Fruit fly (Drosophila melanogaster) whole organism, embryonic: ENCODE measurements around the gene Snx27.

Source experiments
- Awh ChIP-seq: fragments of 200-800 bp; sonication (Bioruptor generic); IDR thresholded peaks from 2 replicates; pipeline ENCODE4, ENCODE4 v1.3.6; 2022; ENCODE audit warnings: missing biosample characterization, missing genetic modification characterization
- B-H1 ChIP-seq: fragments of 200-800 bp; sonication (Bioruptor generic); IDR thresholded peaks from 3 replicates; pipeline ENCODE4 v1.3.6; 2022; ENCODE audit warnings: missing biosample characterization, missing genetic modification characterization
- B-H2 ChIP-seq: fragments of 200-800 bp; sonication (Bioruptor generic); optimal IDR thresholded peaks from 2 replicates; lab custom pipeline; 2018; ENCODE audit warnings: missing biosample characterization, mild to moderate bottlenecking, missing genetic modification characterization
- Bdp1 ChIP-seq: fragments of 200-800 bp; sonication (Bioruptor generic); optimal IDR thresholded peaks from 3 replicates; lab custom pipeline; 2016; ENCODE audit warnings: missing biosample characterization, missing genetic modification characterization
- CG10321 ChIP-seq: fragments of 200-800 bp; sonication (Bioruptor generic); IDR thresholded peaks from 2 replicates; pipeline ENCODE4 v1.3.6; 2022; ENCODE audit warnings: missing biosample characterization, missing genetic modification characterization
- CG11723 ChIP-seq: fragments of 200-800 bp; sonication (Bioruptor generic); optimal IDR thresholded peaks from 2 replicates; lab custom pipeline; 2017; ENCODE audit warnings: missing biosample characterization, mild to moderate bottlenecking, missing genetic modification characterization
- CG12071 ChIP-seq: fragments of 200-800 bp; sonication (Bioruptor generic); optimal IDR thresholded peaks from 3 replicates; lab custom pipeline; 2018; ENCODE audit warnings: missing biosample characterization, mild to moderate bottlenecking, missing genetic modification characterization
- CG1233 ChIP-seq: fragments of 200-800 bp; sonication (Bioruptor generic); optimal IDR thresholded peaks from 4 replicates; lab custom pipeline; 2018; ENCODE audit warnings: missing biosample characterization, mild to moderate bottlenecking, missing genetic modification characterization
- CG13296 ChIP-seq: fragments of 200-800 bp; sonication (Bioruptor generic); optimal IDR thresholded peaks from 3 replicates; lab custom pipeline; 2018; ENCODE audit warnings: missing biosample characterization, mild to moderate bottlenecking, missing genetic modification characterization
- CG14014 ChIP-seq: fragments of 200-800 bp; sonication (Bioruptor generic); IDR thresholded peaks from 2 replicates; pipeline ENCODE4 v1.3.6; 2022; ENCODE audit warnings: missing biosample characterization, missing genetic modification characterization
- CG14667 ChIP-seq: fragments of 200-800 bp; sonication (Bioruptor generic); IDR thresholded peaks from 2 replicates; pipeline ENCODE4 v1.3.6; 2022; ENCODE audit warnings: missing biosample characterization, missing genetic modification characterization
- CG15269 ChIP-seq: fragments of 200-800 bp; sonication (Bioruptor generic); optimal IDR thresholded peaks from 2 replicates; lab custom pipeline; 2018; ENCODE audit warnings: missing biosample characterization, mild to moderate bottlenecking, missing genetic modification characterization, moderate library complexity
- CG1602 ChIP-seq: fragments of 200-800 bp; sonication (Bioruptor generic); optimal IDR thresholded peaks from 3 replicates; lab custom pipeline; 2016; ENCODE audit warnings: missing biosample characterization, missing genetic modification characterization
- CG17186 ChIP-seq: fragments of 200-800 bp; sonication (Bioruptor generic); optimal IDR thresholded peaks from 3 replicates; lab custom pipeline; 2017; ENCODE audit warnings: missing biosample characterization, missing genetic modification reagents, missing genetic modification characterization
- CG2202 ChIP-seq: fragments of 200-800 bp; sonication (Bioruptor generic); optimal IDR thresholded peaks from 2 replicates; lab custom pipeline; 2018; ENCODE audit warnings: missing biosample characterization, mild to moderate bottlenecking, missing genetic modification characterization
- CG4424 ChIP-seq: fragments of 200-800 bp; sonication (Bioruptor generic); optimal IDR thresholded peaks from 3 replicates; lab custom pipeline; 2016; ENCODE audit warnings: missing biosample characterization, missing genetic modification characterization
- CG5245 ChIP-seq: fragments of 200-800 bp; sonication (Bioruptor generic); optimal IDR thresholded peaks from 3 replicates; lab custom pipeline; 2016; ENCODE audit warnings: missing biosample characterization, missing genetic modification characterization
- CG6683 ChIP-seq: fragments of 200-800 bp; sonication (Bioruptor generic); optimal IDR thresholded peaks from 2 replicates; lab custom pipeline; 2017; ENCODE audit warnings: missing biosample characterization, mild to moderate bottlenecking, missing genetic modification characterization, missing genetic modification reagents
- CG7963 ChIP-seq: fragments of 200-800 bp; sonication (Bioruptor generic); IDR thresholded peaks from 3 replicates; pipeline ENCODE4 v1.3.6; 2022; ENCODE audit warnings: missing biosample characterization, missing genetic modification characterization; ENCODE audit not compliant: partially characterized antibody
- CG7987 ChIP-seq: fragments of 200-800 bp; sonication (Bioruptor generic); optimal IDR thresholded peaks from 2 replicates; lab custom pipeline; 2018; ENCODE audit warnings: missing biosample characterization, mild to moderate bottlenecking, missing genetic modification characterization, moderate library complexity
- D19A ChIP-seq: fragments of 200-800 bp; optimal IDR thresholded peaks from 3 replicates; lab custom pipeline; 2019; ENCODE audit warnings: missing biosample characterization, mild to moderate bottlenecking, missing genetic modification characterization, moderate library complexity
- Dfd ChIP-seq, 2 experiments: fragments of >200 bp; optimal IDR thresholded peaks; 2 replicates each; lab custom pipeline; 2017; ENCODE audit warnings: missing biosample characterization in 2 of 2, missing genetic modification characterization in 2 of 2
- Ets65A ChIP-seq: fragments of 200-800 bp; sonication (Bioruptor generic); peaks from one replicate; lab custom pipeline; 2016; ENCODE audit warnings: missing biosample characterization, missing genetic modification characterization
- Fer2 ChIP-seq: fragments of 200-800 bp; sonication (Bioruptor generic); optimal IDR thresholded peaks from 2 replicates; lab custom pipeline; 2018; ENCODE audit warnings: missing biosample characterization, mild to moderate bottlenecking, missing genetic modification characterization, moderate library complexity
- Hmr ChIP-seq: fragments of 200-800 bp; sonication (Bioruptor generic); optimal IDR thresholded peaks from 3 replicates; lab custom pipeline; 2017; ENCODE audit warnings: mild to moderate bottlenecking, missing biosample characterization, missing genetic modification reagents, missing genetic modification characterization
- Jarid2 ChIP-seq: fragments of 200-800 bp; sonication (Bioruptor generic); optimal IDR thresholded peaks from 3 replicates; lab custom pipeline; 2017; ENCODE audit warnings: mild to moderate bottlenecking, missing biosample characterization, missing genetic modification reagents, missing genetic modification characterization
- Oli ChIP-seq: fragments of 200-800 bp; sonication (Bioruptor generic); optimal IDR thresholded peaks from 2 replicates; lab custom pipeline; 2018; ENCODE audit warnings: missing biosample characterization, mild to moderate bottlenecking, missing genetic modification characterization, moderate library complexity
- Opbp ChIP-seq: fragments of 200-800 bp; sonication (Bioruptor generic); IDR thresholded peaks from 3 replicates; pipeline ENCODE4 v1.3.6; 2022; ENCODE audit warnings: missing biosample characterization, missing genetic modification characterization; ENCODE audit not compliant: partially characterized antibody
- Scr ChIP-seq: fragments of 200-800 bp; sonication (Bioruptor generic); IDR thresholded peaks from 2 replicates; pipeline ENCODE4 v1.3.6; 2022; ENCODE audit warnings: missing biosample characterization, missing genetic modification characterization; ENCODE audit not compliant: partially characterized antibody
- TFAM ChIP-seq: fragments of 200-800 bp; sonication (Bioruptor generic); optimal IDR thresholded peaks from 2 replicates; lab custom pipeline; 2017; ENCODE audit warnings: missing biosample characterization, missing genetic modification characterization, inconsistent platforms
- Tbp ChIP-seq: fragments of >200 bp; optimal IDR thresholded peaks from 2 replicates; lab custom pipeline; 2018; ENCODE audit warnings: missing biosample characterization, missing genetic modification characterization
- Usf ChIP-seq: fragments of 200-800 bp; sonication (Bioruptor generic); optimal IDR thresholded peaks from 2 replicates; lab custom pipeline; 2017; ENCODE audit warnings: missing genotype, missing biosample characterization, missing genetic modification characterization
- br ChIP-seq: fragments of >200 bp; optimal IDR thresholded peaks from 2 replicates; lab custom pipeline; 2017
- crc ChIP-seq: fragments of 200-800 bp; sonication (Bioruptor generic); optimal IDR thresholded peaks from 2 replicates; lab custom pipeline; 2016; ENCODE audit warnings: missing biosample characterization, missing genetic modification characterization
- dan ChIP-seq: fragments of 200-800 bp; sonication (Bioruptor generic); IDR thresholded peaks from 2 replicates; pipeline ENCODE4 v1.3.6; 2022; ENCODE audit warnings: missing biosample characterization, missing genetic modification characterization
- dmrt99B ChIP-seq: fragments of 200-800 bp; sonication (Bioruptor generic); optimal IDR thresholded peaks from 2 replicates; lab custom pipeline; 2018; ENCODE audit warnings: missing biosample characterization, mild to moderate bottlenecking, missing genetic modification characterization, moderate library complexity
- gcm2 ChIP-seq: fragments of 200-800 bp; sonication (Bioruptor generic); optimal IDR thresholded peaks from 2 replicates; lab custom pipeline; 2016; ENCODE audit warnings: missing biosample characterization, missing genetic modification characterization
- ken ChIP-seq: fragments of 200-800 bp; sonication (Bioruptor generic); IDR thresholded peaks from 3 replicates; pipeline ENCODE4 v1.3.6; 2022; ENCODE audit warnings: missing biosample characterization, missing genetic modification characterization
- org-1 ChIP-seq: fragments of 200-800 bp; sonication (Bioruptor generic); optimal IDR thresholded peaks from 2 replicates; lab custom pipeline; 2017; ENCODE audit warnings: missing biosample characterization, missing genetic modification characterization
- otp ChIP-seq: fragments of 200-800 bp; sonication (Bioruptor generic); IDR thresholded peaks from 3 replicates; pipeline ENCODE4, ENCODE4 v1.3.6; 2022; ENCODE audit warnings: missing biosample characterization, missing genetic modification characterization
- pum ChIP-seq: fragments of 200-800 bp; sonication (Bioruptor generic); optimal IDR thresholded peaks from 2 replicates; lab custom pipeline; 2016; ENCODE audit warnings: missing biosample characterization, missing genetic modification characterization
- rib ChIP-seq: fragments of 200-800 bp; sonication (Bioruptor generic); IDR thresholded peaks from 2 replicates; pipeline ENCODE4 v1.3.6; 2022; ENCODE audit warnings: missing biosample characterization, missing genetic modification characterization
- sens-2 ChIP-seq: fragments of 200-800 bp; sonication (Bioruptor generic); IDR thresholded peaks from 2 replicates; pipeline ENCODE4 v1.3.6; 2022; ENCODE audit warnings: missing biosample characterization, missing genetic modification characterization
- shn ChIP-seq: fragments of 200-800 bp; sonication (Bioruptor generic); optimal IDR thresholded peaks from 3 replicates; lab custom pipeline; 2016; ENCODE audit warnings: missing biosample characterization, missing genetic modification characterization
- sim ChIP-seq: fragments of 200-800 bp; sonication (Bioruptor generic); IDR thresholded peaks from 2 replicates; pipeline ENCODE4 v1.3.6; 2022; ENCODE audit warnings: missing biosample characterization, missing genetic modification characterization
- slbo ChIP-seq: fragments of 200-800 bp; sonication (Bioruptor generic); IDR thresholded peaks from 2 replicates; pipeline ENCODE4 v1.3.6; 2022; ENCODE audit warnings: missing biosample characterization, missing genetic modification characterization
- sqz ChIP-seq: fragments of 200-800 bp; sonication (Bioruptor generic); optimal IDR thresholded peaks from 3 replicates; lab custom pipeline; 2018; ENCODE audit warnings: missing biosample characterization, mild to moderate bottlenecking, missing genetic modification characterization
- sr ChIP-seq: fragments of 200-800 bp; sonication (Bioruptor generic); IDR thresholded peaks from 3 replicates; pipeline ENCODE4 v1.3.6; 2022; ENCODE audit warnings: missing biosample characterization, missing genetic modification characterization
- toy ChIP-seq: fragments of 200-800 bp; sonication (Bioruptor generic); IDR thresholded peaks from 2 replicates; pipeline ENCODE4 v1.3.6; 2022; ENCODE audit warnings: missing biosample characterization, missing genetic modification characterization
- trem ChIP-seq: fragments of 200-800 bp; optimal IDR thresholded peaks from 3 replicates; lab custom pipeline; 2019; ENCODE audit warnings: missing biosample characterization, mild to moderate bottlenecking, missing genetic modification characterization, moderate library complexity
- twi ChIP-seq: fragments of 200-800 bp; optimal IDR thresholded peaks from 2 replicates; lab custom pipeline; 2019; ENCODE audit warnings: missing biosample characterization, mild to moderate bottlenecking, missing genetic modification characterization, moderate library complexity
- zfh2 ChIP-seq: fragments of 200-800 bp; sonication (Bioruptor generic); optimal IDR thresholded peaks from 2 replicates; lab custom pipeline; 2016; ENCODE audit warnings: missing biosample characterization, missing genetic modification characterization

Gene Snx27

dm6 chrX:5718476-5719012 lies 19.3 kb downstream of the Snx27 start (continued):
- TF ChIP-seq crc (GFP tag; lab: Kevin White, UChicago), result no peak
- no peak for TF ChIP-seq TFAM (GFP tag; lab: Kevin White, UChicago)
- TF ChIP-seq D19A (tag; lab: Kevin White, UChicago), result peak; percentile 31
- TF ChIP-seq sens-2 (GFP tag; lab: Robert Waterston, UW), result 0 out of 2 replicates have a peak, but pooled peaks have one; percentile 22
- no peak for TF ChIP-seq Bdp1 (GFP tag; lab: Kevin White, UChicago)
- TF ChIP-seq gcm2 (GFP tag; lab: Kevin White, UChicago), result no peak
- no peak for TF ChIP-seq Tbp (GFP tag; lab: Kevin White, UChicago)
- TF ChIP-seq trem (tag; lab: Kevin White, UChicago), result no peak
- peak; percentile 58 for TF ChIP-seq Fer2 (tag; lab: Kevin White, UChicago)
- TF ChIP-seq twi (tag; lab: Kevin White, UChicago), result no peak
- no peak for TF ChIP-seq Scr (GFP tag; lab: Robert Waterston, UW)
- no peak for TF ChIP-seq CG7963 (GFP tag; lab: Robert Waterston, UW)
- no peak for TF ChIP-seq Ets65A (GFP tag; lab: Kevin White, UChicago)
- TF ChIP-seq sim (GFP tag; lab: Robert Waterston, UW), result no peak
- TF ChIP-seq dmrt99B, result peak; percentile 56
- peak; percentile 17 for TF ChIP-seq CG4424
- TF ChIP-seq Usf, result no peak
- TF ChIP-seq pum, result no peak
- peak; percentile 88 for TF ChIP-seq slbo
- TF ChIP-seq shn (GFP tag; lab: Kevin White, UChicago), result no peak
- peak; percentile 88 for TF ChIP-seq B-H2 (GFP tag; lab: Kevin White, UChicago)
- no peak for TF ChIP-seq sr (GFP tag; lab: Robert Waterston, UW)
- TF ChIP-seq CG14014 (GFP tag; lab: Robert Waterston, UW), result peak; percentile 84
- no peak for TF ChIP-seq br (lab: Kevin White, UChicago)
- TF ChIP-seq org-1 (GFP tag; lab: Kevin White, UChicago), result peak; percentile 2
- peak; percentile 37 for TF ChIP-seq CG1233
- peak; percentile 38; the same call in 1 of the 3 replicates for TF ChIP-seq otp (GFP tag; lab: Robert Waterston, UW)
- TF ChIP-seq CG6683 (GFP tag; lab: Kevin White, UChicago), result peak; percentile 44
- peak; percentile 67 for TF ChIP-seq CG13296
- TF ChIP-seq CG14667, result peak; percentile 56
- no peak for TF ChIP-seq Opbp (GFP tag; lab: Robert Waterston, UW)
- TF ChIP-seq CG2202 (tag; lab: Kevin White, UChicago), result no peak
- TF ChIP-seq CG15269 (tag; lab: Kevin White, UChicago), result peak; percentile 81
- TF ChIP-seq CG1602, result no peak
- no peak for TF ChIP-seq ken (GFP tag; lab: Robert Waterston, UW)
- TF ChIP-seq Jarid2 (GFP tag; lab: Kevin White, UChicago), result no peak
- TF ChIP-seq Dfd (GFP tag; optimal IDR thresholded peaks at IDR 0.05; lab: Kevin White, UChicago), result no peak
- TF ChIP-seq Oli (tag; lab: Kevin White, UChicago), result peak; percentile 59
- 0 out of 2 replicates have a peak, but pooled peaks have one; percentile 10 for TF ChIP-seq toy (GFP tag; lab: Robert Waterston, UW)
- TF ChIP-seq sqz (GFP tag; lab: Kevin White, UChicago), result peak; percentile 42
- TF ChIP-seq zfh2 (GFP tag; lab: Kevin White, UChicago), result no peak
- no peak for TF ChIP-seq CG17186
- TF ChIP-seq CG7987 (GFP tag; lab: Kevin White, UChicago), result no peak
- TF ChIP-seq Hmr (GFP tag; lab: Kevin White, UChicago), result peak; percentile 77
- peak; percentile 8 for TF ChIP-seq CG5245
- no peak for TF ChIP-seq CG10321 (GFP tag; lab: Robert Waterston, UW)
- peak; percentile 84 for TF ChIP-seq rib
- TF ChIP-seq CG11723, result no peak
- peak; percentile 18; the same call in 1 of the 3 replicates for TF ChIP-seq B-H1 (GFP tag; lab: Robert Waterston, UW)
- TF ChIP-seq Awh (GFP tag; lab: Robert Waterston, UW), result no peak
- TF ChIP-seq dan (GFP tag; lab: Robert Waterston, UW), result no peak
- peak; percentile 22 for TF ChIP-seq CG12071 (GFP tag; lab: Kevin White, UChicago)
